Worm (Caenorhabditis elegans): Measurements from ENCODE around the gene F59B1.8.

F59B1.8 gene

ce11 chrV:3688733-3689132 lies 44.7 kb upstream of the F59B1.8 start:
- TF ChIP-seq rnt-1 (tag; optimal IDR thresholded peaks at IDR 0.05), result peak; percentile 24
- TF ChIP-seq grh-1 (GFP tag; IDR thresholded peaks at IDR 0.05), result no peak
- peak in 1 of 3 experiments; percentile 11 for TF ChIP-seq dpl-1 (GFP tag; optimal IDR thresholded peaks at IDR 0.05)
- peak; percentile 18 for TF ChIP-seq irx-1 (tag; optimal IDR thresholded peaks at IDR 0.05)
- TF ChIP-seq alr-1 (tag; optimal IDR thresholded peaks at IDR 0.05; ENCODE audit: borderline replicate concordance), result no peak
- no peak for TF ChIP-seq mab-9 (GFP tag; IDR thresholded peaks at IDR 0.05)
- no peak for TF ChIP-seq unc-130 (tag; optimal IDR thresholded peaks at IDR 0.05)
- peak in 1 of 2 experiments; percentile 12 for TF ChIP-seq mdl-1 (tag; optimal IDR thresholded peaks at IDR 0.05)
- TF ChIP-seq ceh-63 (GFP tag; optimal IDR thresholded peaks at IDR 0.05), result no peak
- TF ChIP-seq sup-37 (GFP tag; optimal IDR thresholded peaks at IDR 0.05), result no peak
- TF ChIP-seq dsc-1 (tag; optimal IDR thresholded peaks at IDR 0.05), result no peak
- no peak for TF ChIP-seq F16B12.6 (tag; optimal IDR thresholded peaks at IDR 0.05)
- no peak for TF ChIP-seq elt-2 (tag; optimal IDR thresholded peaks at IDR 0.05)
- no peak for TF ChIP-seq ama-1 (optimal IDR thresholded peaks at IDR 0.05)
- TF ChIP-seq lin-15B (tag; optimal IDR thresholded peaks at IDR 0.05), result no peak
- TF ChIP-seq snu-23 (GFP tag; optimal IDR thresholded peaks at IDR 0.05), result no peak
- no peak for TF ChIP-seq mef-2 (tag; optimal IDR thresholded peaks at IDR 0.05)
- TF ChIP-seq mep-1 (tag; optimal IDR thresholded peaks at IDR 0.05), result peak; percentile 48
- TF ChIP-seq nhr-20 (tag; optimal IDR thresholded peaks at IDR 0.05), result no peak
- TF ChIP-seq unc-98 (GFP tag; IDR thresholded peaks at IDR 0.05), result no peak
- TF ChIP-seq nhr-19 (GFP tag; conservative IDR thresholded peaks at IDR 0.05), result no peak
- no peak for TF ChIP-seq jun-1 (tag; optimal IDR thresholded peaks at IDR 0.05)
- no peak for TF ChIP-seq skn-1 (tag; optimal IDR thresholded peaks at IDR 0.05)
- TF ChIP-seq ceh-82 (tag; optimal IDR thresholded peaks at IDR 0.05), result peak in 2 of 3 experiments; percentile 4 to 19
- TF ChIP-seq tbx-2 (tag; optimal IDR thresholded peaks at IDR 0.05), result no peak
- TF ChIP-seq lin-14 (GFP tag; optimal IDR thresholded peaks at IDR 0.05), result peak; percentile 87
- TF ChIP-seq swsn-7 (tag; optimal IDR thresholded peaks at IDR 0.05), result no peak
- no peak for TF ChIP-seq zag-1 (tag; optimal IDR thresholded peaks at IDR 0.05)
- no peak for TF ChIP-seq unc-30 (tag; optimal IDR thresholded peaks at IDR 0.05)
- no peak for TF ChIP-seq aly-2 (tag; optimal IDR thresholded peaks at IDR 0.05)
- TF ChIP-seq aha-1 (tag; optimal IDR thresholded peaks at IDR 0.05), result no peak
- TF ChIP-seq lin-35 (GFP tag; optimal IDR thresholded peaks at IDR 0.05), result peak in 1 of 2 experiments; percentile 21
- no peak for TF ChIP-seq C16A3.4 (tag; optimal IDR thresholded peaks at IDR 0.05)
- TF ChIP-seq zip-4 (GFP tag; optimal IDR thresholded peaks at IDR 0.05), result no peak
- TF ChIP-seq lsy-2 (tag; optimal IDR thresholded peaks at IDR 0.05), result peak; percentile 10 to 37
- no peak for TF ChIP-seq ces-1 (GFP tag; optimal IDR thresholded peaks at IDR 0.05)
- peak; percentile 13 for TF ChIP-seq fkh-10 (GFP tag; optimal IDR thresholded peaks at IDR 0.05)
- no peak for TF ChIP-seq vab-15 (tag; optimal IDR thresholded peaks at IDR 0.05)
- TF ChIP-seq nhr-28 (tag; optimal IDR thresholded peaks at IDR 0.05), result no peak
- TF ChIP-seq fkh-8 (tag; optimal IDR thresholded peaks at IDR 0.05), result peak; percentile 3
- no peak for TF ChIP-seq egl-13 (tag; optimal IDR thresholded peaks at IDR 0.05)
- no peak for TF ChIP-seq snpc-4 (tag; optimal IDR thresholded peaks at IDR 0.05)
- no peak for TF ChIP-seq ceh-8 (GFP tag; optimal IDR thresholded peaks at IDR 0.05)
- TF ChIP-seq lin-39 (tag; optimal IDR thresholded peaks at IDR 0.05), result no peak
- TF ChIP-seq egl-27 (tag; optimal IDR thresholded peaks at IDR 0.05), result no peak
- no peak for TF ChIP-seq hlh-4 (tag; optimal IDR thresholded peaks at IDR 0.05)
- peak; percentile 45 for TF ChIP-seq nhr-71 (tag; optimal IDR thresholded peaks at IDR 0.05)
- TF ChIP-seq efl-1 (optimal IDR thresholded peaks at IDR 0.05), result peak; percentile 7 to 23
- peak; percentile 8 to 10 for TF ChIP-seq efl-1 (GFP tag; optimal IDR thresholded peaks at IDR 0.05 in 1 of 2)
- TF ChIP-seq nhr-47 (tag; optimal IDR thresholded peaks at IDR 0.05), result peak; percentile 30
- TF ChIP-seq lin-13 (GFP tag; optimal IDR thresholded peaks at IDR 0.05), result no peak

Measured in whole organism, L1 larva.